Fruit fly (Drosophila melanogaster) whole organism, prepupa: ENCODE data around the gene senju.

Experiments
- Blimp-1 ChIP-seq: fragments of 200-800 bp; sonication (Bioruptor generic); optimal IDR thresholded peaks from 3 replicates; lab custom pipeline; 2017; ENCODE audit warnings: missing biosample characterization, missing genetic modification characterization, mild to moderate bottlenecking, moderate library complexity, missing genetic modification reagents
- CG10669 ChIP-seq: fragments of 200-800 bp; sonication (Bioruptor generic); optimal IDR thresholded peaks from 3 replicates; lab custom pipeline; 2018; ENCODE audit warnings: missing biosample characterization, mild to moderate bottlenecking, missing genetic modification characterization, moderate library complexity
- CG11762 ChIP-seq: fragments of 200-800 bp; sonication (Bioruptor generic); optimal IDR thresholded peaks from 3 replicates; lab custom pipeline; 2016; ENCODE audit warnings: missing biosample characterization, missing genetic modification characterization; ENCODE audit not compliant: insufficient read depth
- CG11902 ChIP-seq: fragments of 200-800 bp; sonication (Bioruptor generic); optimal IDR thresholded peaks from 3 replicates; lab custom pipeline; 2016; ENCODE audit warnings: missing biosample characterization, missing genetic modification characterization
- CG15336 ChIP-seq: fragments of 200-800 bp; sonication (Bioruptor generic); IDR thresholded peaks from 2 replicates; pipeline ENCODE4 v1.3.6; 2022; ENCODE audit warnings: missing biosample characterization, missing genetic modification characterization
- CG1621 ChIP-seq: fragments of 200-800 bp; sonication (Bioruptor generic); optimal IDR thresholded peaks from 3 replicates; lab custom pipeline; 2018; ENCODE audit warnings: missing biosample characterization, mild to moderate bottlenecking, missing genetic modification characterization
- CG16779 ChIP-seq: fragments of 200-800 bp; sonication (Bioruptor generic); optimal IDR thresholded peaks from 3 replicates; lab custom pipeline; 2017; ENCODE audit warnings: missing biosample characterization, mild to moderate bottlenecking, missing genetic modification characterization
- CG3032 ChIP-seq: fragments of 200-800 bp; optimal IDR thresholded peaks from 2 replicates; lab custom pipeline; 2019; ENCODE audit warnings: missing biosample characterization, mild to moderate bottlenecking, missing genetic modification characterization, moderate library complexity
- CG31627 ChIP-seq: fragments of 200-800 bp; sonication (Bioruptor generic); optimal IDR thresholded peaks from 3 replicates; lab custom pipeline; 2016; ENCODE audit warnings: missing biosample characterization, missing genetic modification characterization
- CG32006 ChIP-seq: fragments of 200-800 bp; sonication (Bioruptor generic); optimal IDR thresholded peaks from 3 replicates; lab custom pipeline; 2017; ENCODE audit warnings: missing biosample characterization, mild to moderate bottlenecking, missing genetic modification characterization
- CG34406 ChIP-seq: fragments of 200-800 bp; sonication (Bioruptor generic); optimal IDR thresholded peaks from 3 replicates; lab custom pipeline; 2016; ENCODE audit warnings: missing biosample characterization, missing genetic modification characterization
- CG3919 ChIP-seq: fragments of 200-800 bp; sonication (Bioruptor generic); optimal IDR thresholded peaks from 3 replicates; lab custom pipeline; 2016; ENCODE audit warnings: missing biosample characterization, missing genetic modification characterization
- CG6792 ChIP-seq: fragments of 200-800 bp; sonication (Bioruptor generic); optimal IDR thresholded peaks from 3 replicates; lab custom pipeline; 2016; ENCODE audit warnings: missing biosample characterization, missing genetic modification characterization
- CG6808 ChIP-seq: fragments of 200-800 bp; sonication (Bioruptor generic); optimal IDR thresholded peaks from 3 replicates; lab custom pipeline; 2017; ENCODE audit warnings: missing biosample characterization, missing genetic modification characterization, mild to moderate bottlenecking, moderate library complexity, missing genetic modification reagents
- CG6854 ChIP-seq: fragments of 200-800 bp; sonication (Bioruptor generic); optimal IDR thresholded peaks from 2 replicates; lab custom pipeline; 2017; ENCODE audit warnings: missing biosample characterization, mild to moderate bottlenecking, missing genetic modification characterization
- CG8632 ChIP-seq: fragments of 200-800 bp; sonication (Bioruptor generic); optimal IDR thresholded peaks from 3 replicates; lab custom pipeline; 2016; ENCODE audit warnings: missing biosample characterization, missing genetic modification characterization
- CG9139 ChIP-seq: fragments of 200-800 bp; sonication (Bioruptor generic); optimal IDR thresholded peaks from 3 replicates; lab custom pipeline; 2017; ENCODE audit warnings: missing biosample characterization, mild to moderate bottlenecking, missing genetic modification characterization
- Eip75B ChIP-seq: fragments of 200-800 bp; sonication (Bioruptor generic); optimal IDR thresholded peaks from 3 replicates; lab custom pipeline; 2016; ENCODE audit warnings: missing biosample characterization, missing genetic modification characterization
- Eip78C ChIP-seq: fragments of 200-800 bp; sonication (Bioruptor generic); peaks from one replicate; lab custom pipeline; 2016; ENCODE audit warnings: missing biosample characterization, missing genetic modification characterization
- Ets21C ChIP-seq: fragments of 200-800 bp; sonication (Bioruptor generic); optimal IDR thresholded peaks from 3 replicates; lab custom pipeline; 2016; ENCODE audit warnings: missing biosample characterization, missing genetic modification characterization
- Ets96B ChIP-seq: fragments of 200-800 bp; optimal IDR thresholded peaks from 2 replicates; lab custom pipeline; 2019; ENCODE audit warnings: missing biosample characterization, mild to moderate bottlenecking, missing genetic modification characterization, moderate library complexity
- Gug ChIP-seq: fragments of 200-800 bp; sonication (Bioruptor generic); IDR thresholded peaks from 2 replicates; pipeline ENCODE4 v1.3.6; 2022; ENCODE audit warnings: missing biosample characterization, missing genetic modification characterization
- Hr38 ChIP-seq: sonication (Bioruptor generic); optimal IDR thresholded peaks from 2 replicates; lab custom pipeline; 2016; ENCODE audit warnings: missing biosample characterization, missing genetic modification characterization
- Lpt ChIP-seq: fragments of 200-800 bp; sonication (Bioruptor generic); optimal IDR thresholded peaks from 3 replicates; lab custom pipeline; 2016; ENCODE audit warnings: missing biosample characterization, missing genetic modification characterization
- Met ChIP-seq: fragments of 200-800 bp; sonication (Bioruptor generic); optimal IDR thresholded peaks from 3 replicates; lab custom pipeline; 2016; ENCODE audit warnings: missing biosample characterization, missing genetic modification characterization
- OdsH ChIP-seq: fragments of 200-800 bp; sonication (Bioruptor generic); optimal IDR thresholded peaks from 3 replicates; lab custom pipeline; 2016; ENCODE audit warnings: missing biosample characterization, missing genetic modification characterization
- Sox14 ChIP-seq: fragments of 200-800 bp; sonication (Bioruptor generic); optimal IDR thresholded peaks from 3 replicates; lab custom pipeline; 2016; ENCODE audit warnings: missing biosample characterization, missing genetic modification characterization
- Sox15 ChIP-seq: fragments of 200-800 bp; sonication (Bioruptor generic); optimal IDR thresholded peaks from 3 replicates; lab custom pipeline; 2016; ENCODE audit warnings: missing biosample characterization, missing genetic modification characterization
- acj6 ChIP-seq: fragments of 200-800 bp; sonication (Bioruptor generic); optimal IDR thresholded peaks from 3 replicates; lab custom pipeline; 2016; ENCODE audit warnings: missing biosample characterization, missing genetic modification characterization
- cyc ChIP-seq: fragments of 200-800 bp; sonication (Bioruptor generic); optimal IDR thresholded peaks from 3 replicates; lab custom pipeline; 2016; ENCODE audit warnings: missing biosample characterization, missing genetic modification characterization
- dac ChIP-seq: fragments of 200-800 bp; sonication (Bioruptor generic); optimal IDR thresholded peaks from 2 replicates; lab custom pipeline; 2017; ENCODE audit warnings: missing biosample characterization, mild to moderate bottlenecking, missing genetic modification characterization
- dsx ChIP-seq: fragments of 200-800 bp; optimal IDR thresholded peaks from 3 replicates; lab custom pipeline; 2019; ENCODE audit warnings: missing biosample characterization, mild to moderate bottlenecking, missing genetic modification characterization, moderate library complexity; ENCODE audit not compliant: poor library complexity, severe bottlenecking
- esn ChIP-seq: fragments of 200-800 bp; sonication (Bioruptor generic); optimal IDR thresholded peaks from 2 replicates; lab custom pipeline; 2016; ENCODE audit warnings: missing biosample characterization, mild to moderate bottlenecking, missing genetic modification characterization, moderate library complexity
- fd59A ChIP-seq: fragments of 200-800 bp; sonication (Bioruptor generic); optimal IDR thresholded peaks from 2 replicates; lab custom pipeline; 2017; ENCODE audit warnings: missing biosample characterization, mild to moderate bottlenecking, missing genetic modification characterization, missing genetic modification reagents
- fd85E ChIP-seq: fragments of 200-800 bp; sonication (Bioruptor generic); optimal IDR thresholded peaks from 3 replicates; lab custom pipeline; 2016; ENCODE audit warnings: missing biosample characterization, missing genetic modification characterization
- fkh ChIP-seq: fragments of 200-800 bp; sonication (Bioruptor generic); optimal IDR thresholded peaks from 3 replicates; lab custom pipeline; 2017; ENCODE audit warnings: missing biosample characterization, mild to moderate bottlenecking, missing genetic modification characterization, moderate library complexity
- lz ChIP-seq: fragments of 200-800 bp; sonication (Bioruptor generic); optimal IDR thresholded peaks from 3 replicates; lab custom pipeline; 2016; ENCODE audit warnings: missing biosample characterization, missing genetic modification characterization
- net ChIP-seq: fragments of 200-800 bp; sonication (Bioruptor generic); optimal IDR thresholded peaks from 3 replicates; lab custom pipeline; 2016; ENCODE audit warnings: missing biosample characterization, missing genetic modification characterization
- pdm3 ChIP-seq: fragments of 200-800 bp; sonication (Bioruptor generic); optimal IDR thresholded peaks from 3 replicates; lab custom pipeline; 2016; ENCODE audit warnings: missing biosample characterization, missing genetic modification characterization
- spab ChIP-seq: fragments of 200-800 bp; sonication (Bioruptor generic); optimal IDR thresholded peaks from 2 replicates; lab custom pipeline; 2017; ENCODE audit warnings: missing biosample characterization, mild to moderate bottlenecking, missing genetic modification characterization, missing genetic modification reagents
- ss ChIP-seq, 2 experiments: fragments of 200-800 bp; sonication (Bioruptor generic); optimal IDR thresholded peaks; 2 replicates in 1 of 2; 3 replicates in 1 of 2; lab custom pipeline; 2017 to 2018; ENCODE audit warnings: mild to moderate bottlenecking in 2 of 2, missing biosample characterization in 2 of 2, missing genetic modification characterization in 2 of 2, moderate library complexity in 1 of 2
- svp ChIP-seq: fragments of 200-800 bp; sonication (Bioruptor generic); peaks from one replicate; lab custom pipeline; 2016; ENCODE audit warnings: missing biosample characterization, missing genetic modification characterization
- topi ChIP-seq: fragments of 200-800 bp; sonication (Bioruptor generic); optimal IDR thresholded peaks from 3 replicates; lab custom pipeline; 2016; ENCODE audit warnings: missing biosample characterization, missing genetic modification characterization
- vri ChIP-seq: fragments of 200-800 bp; sonication (Bioruptor generic); optimal IDR thresholded peaks from 3 replicates; lab custom pipeline; 2016; ENCODE audit warnings: missing biosample characterization, mild to moderate bottlenecking, missing genetic modification characterization

The senju gene

DNA sequence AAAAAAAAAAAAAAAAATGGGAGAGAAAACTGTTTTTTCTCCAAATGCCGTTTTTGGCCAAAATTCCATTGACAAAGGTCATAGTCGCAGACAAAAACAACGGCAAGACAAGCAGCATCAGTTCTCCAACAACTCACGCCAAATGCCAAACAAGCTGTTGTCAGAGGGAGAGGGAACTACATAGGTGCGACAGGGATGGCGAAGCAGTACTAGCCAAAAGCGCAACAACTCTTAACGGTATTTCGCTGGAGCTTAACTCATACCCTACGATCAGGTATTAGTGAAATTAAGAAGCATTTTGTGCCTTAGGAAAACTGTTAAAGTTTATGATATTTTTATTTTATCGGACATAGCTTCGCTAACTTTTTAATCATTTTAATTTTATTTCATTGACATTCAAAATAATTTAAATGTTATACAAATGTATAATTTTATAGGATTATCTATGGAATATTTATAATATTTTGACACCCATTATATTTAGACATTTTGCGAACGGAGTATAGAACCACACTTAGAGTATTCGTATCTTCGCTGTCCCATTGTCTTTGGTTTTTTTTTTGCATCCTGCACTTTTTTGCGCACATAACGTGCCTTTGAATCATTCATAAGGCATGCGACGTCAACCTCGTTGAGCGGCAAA, 27.7 kb downstream of the senju start (continued):
- TF ChIP-seq Hr38 (no peak), acj6 (GFP tag; lab: Kevin White, UChicago) (peak; percentile 80), CG6854 (GFP tag; lab: Kevin White, UChicago) (no peak), spab (GFP tag; lab: Kevin White, UChicago) (peak; percentile 80), OdsH (GFP tag; lab: Kevin White, UChicago) (peak; percentile 83), svp (GFP tag; lab: Kevin White, UChicago) (no peak), dsx (GFP tag; lab: Kevin White, UChicago) (peak; percentile 78), Sox15 (GFP tag; lab: Kevin White, UChicago) (no peak), fd59A (peak; percentile 80), Lpt (GFP tag; lab: Kevin White, UChicago) (peak; percentile 87), Met (GFP tag; lab: Kevin White, UChicago) (no peak), Gug (GFP tag; lab: Robert Waterston, UW) (peak; percentile 85), CG34406 (peak; percentile 52), CG3032 (peak; percentile 84), Ets21C (GFP tag; lab: Kevin White, UChicago) (no peak), CG6808 (peak; percentile 82), CG1621 (tag; lab: Kevin White, UChicago) (peak; percentile 58), CG16779 (peak; percentile 70)

- TF ChIP-seq Eip78C (GFP tag; lab: Kevin White, UChicago) (peak; percentile 29), Sox14 (GFP tag; lab: Kevin White, UChicago) (peak; percentile 33), CG32006 (peak; percentile 20), svp (GFP tag; lab: Kevin White, UChicago) (peak; percentile 43), CG31627 (GFP tag; lab: Kevin White, UChicago) (peak; percentile 28), Ets96B (tag; lab: Kevin White, UChicago) (no peak), CG11902 (no peak), vri (peak; percentile 57), CG8632 (GFP tag; lab: Kevin White, UChicago) (no peak), CG11762 (GFP tag; lab: Kevin White, UChicago) (no peak), topi (peak; percentile 24), CG16779 (no peak), Sox15 (GFP tag; lab: Kevin White, UChicago) (no peak), Met (GFP tag; lab: Kevin White, UChicago) (peak; percentile 47), lz (peak; percentile 52), esn (GFP tag; lab: Kevin White, UChicago) (peak; percentile 52), fkh (GFP tag; lab: Kevin White, UChicago) (peak; percentile 12), Ets21C (GFP tag; lab: Kevin White, UChicago) (peak; percentile 19)
Measured at dm6 chr2L:5084586-5085257, 32.1 kb downstream of the senju start.

dm6 chr2L:5085561-5085960, 32.9 kb downstream of the senju start:
- TF ChIP-seq fd85E (GFP tag; lab: Kevin White, UChicago) = no peak
- peak; percentile 45 for TF ChIP-seq CG8632 (GFP tag; lab: Kevin White, UChicago)
- peak; percentile 37 for TF ChIP-seq CG34406
- TF ChIP-seq Blimp-1 (GFP tag; lab: Kevin White, UChicago) = no peak
- no peak for TF ChIP-seq spab (GFP tag; lab: Kevin White, UChicago)
- no peak for TF ChIP-seq CG10669 (GFP tag; lab: Kevin White, UChicago)
- TF ChIP-seq Ets96B (tag; lab: Kevin White, UChicago) = peak; percentile 13
- TF ChIP-seq Hr38 = no peak
- no peak for TF ChIP-seq fkh (GFP tag; lab: Kevin White, UChicago)
- TF ChIP-seq CG15336 (GFP tag; lab: Robert Waterston, UW) = peak; percentile 79
- no peak for TF ChIP-seq Sox14 (GFP tag; lab: Kevin White, UChicago)
- TF ChIP-seq Eip75B (GFP tag; lab: Kevin White, UChicago) = no peak
- no peak for TF ChIP-seq CG11762 (GFP tag; lab: Kevin White, UChicago)
- peak; percentile 34 for TF ChIP-seq cyc (GFP tag; lab: Kevin White, UChicago)
- no peak for TF ChIP-seq CG3919 (GFP tag; lab: Kevin White, UChicago)
- TF ChIP-seq Met (GFP tag; lab: Kevin White, UChicago) = peak; percentile 43
- TF ChIP-seq acj6 (GFP tag; lab: Kevin White, UChicago) = no peak
- TF ChIP-seq ss (GFP tag; optimal IDR thresholded peaks at IDR 0.05; lab: Kevin White, UChicago) = no peak
- TF ChIP-seq Ets21C (GFP tag; lab: Kevin White, UChicago) = no peak
- TF ChIP-seq net (GFP tag; lab: Kevin White, UChicago) = no peak
- TF ChIP-seq CG11902 = no peak
- peak; percentile 32 for TF ChIP-seq pdm3 (GFP tag; lab: Kevin White, UChicago)
- no peak for TF ChIP-seq CG6792 (GFP tag; lab: Kevin White, UChicago)
- TF ChIP-seq lz = peak; percentile 7
- TF ChIP-seq CG32006 = peak; percentile 65
- TF ChIP-seq CG9139 = no peak
- no peak for TF ChIP-seq dac (GFP tag; lab: Kevin White, UChicago)
- TF ChIP-seq CG6854 (GFP tag; lab: Kevin White, UChicago) = no peak
